Fruit fly (Drosophila melanogaster) whole organism: ENCODE measurements around the gene fabp.

ENCODE experiments used
- CG8478 ChIP-seq: fragments of >200 bp; optimal IDR thresholded peaks from 2 replicates; lab custom pipeline; 2018; ENCODE audit warnings: inconsistent platforms
- Dll ChIP-seq: fragments of >200 bp; optimal IDR thresholded peaks from 2 replicates; lab custom pipeline; 2017
- pan ChIP-seq: fragments of >200 bp; optimal IDR thresholded peaks from 2 replicates; lab custom pipeline; 2017
- psq ChIP-seq: fragments of >200 bp; optimal IDR thresholded peaks from 2 replicates; lab custom pipeline; 2017
- usp ChIP-seq: fragments of >200 bp; optimal IDR thresholded peaks from 2 replicates; lab custom pipeline; 2017; ENCODE audit warnings: missing biosample characterization, missing genetic modification characterization, mixed read lengths

DNA sequence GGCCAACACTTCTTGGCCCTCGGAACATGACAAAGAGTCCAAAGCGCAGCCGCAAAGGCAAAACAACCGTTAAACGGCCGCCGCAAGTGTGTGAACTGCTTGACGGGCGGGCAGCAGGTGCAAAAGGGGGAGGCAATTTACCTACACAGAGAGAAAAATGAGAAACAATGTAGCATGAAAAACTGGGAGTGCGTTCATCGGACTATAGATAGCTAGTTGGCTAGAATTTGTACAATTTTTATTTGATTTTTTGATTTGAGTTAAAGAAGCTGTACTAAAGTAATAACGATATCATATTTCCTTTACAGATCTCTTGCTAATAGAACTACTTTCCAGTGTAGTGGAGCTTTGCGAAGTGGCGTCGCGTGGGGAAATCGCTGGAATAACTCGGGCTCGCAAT, 28.7 kb upstream of the fabp start:
- TF ChIP-seq psq (no peak), pan (lab: Kevin White, UChicago) (no peak), usp (GFP tag; lab: Kevin White, UChicago) (no peak), CG8478 (no peak), Dll (lab: Kevin White, UChicago) (no peak)
